Worm (Caenorhabditis elegans) whole organism, L3 larva: ENCODE results near the gene K08F8.15.

ENCODE experiments used
- R02D3.7 ChIP-seq: fragments of 150-350 bp; optimal IDR thresholded peaks from 2 replicates; lab custom pipeline; 2014; ENCODE audit warnings: missing biosample characterization, missing genetic modification characterization
- ZK546.5 ChIP-seq: sonication (generic microtip); optimal IDR thresholded peaks from 2 replicates; lab custom pipeline; 2017; ENCODE audit warnings: missing biosample characterization, missing genetic modification characterization
- aly-2 ChIP-seq: fragments of 150-350 bp; optimal IDR thresholded peaks from 2 replicates; lab custom pipeline; 2014; ENCODE audit warnings: missing biosample characterization, missing genetic modification characterization
- ama-1 ChIP-seq: fragments of 150-350 bp; optimal IDR thresholded peaks from 2 replicates; lab custom pipeline; 2018
- ceh-16 ChIP-seq: sonication (generic microtip); optimal IDR thresholded peaks from 2 replicates; lab custom pipeline; 2017; ENCODE audit warnings: missing biosample characterization, missing genetic modification characterization
- ceh-28 ChIP-seq: fragments of 150-350 bp; optimal IDR thresholded peaks from 2 replicates; lab custom pipeline; 2014; ENCODE audit warnings: missing biosample characterization, missing genetic modification reagents, missing genetic modification characterization
- ceh-82 ChIP-seq: fragments of 150-350 bp; optimal IDR thresholded peaks from 2 replicates; lab custom pipeline; 2014; ENCODE audit warnings: missing biosample characterization, missing genetic modification characterization
- ceh-9 ChIP-seq: sonication (generic microtip); optimal IDR thresholded peaks from 2 replicates; lab custom pipeline; 2018; ENCODE audit warnings: missing biosample characterization, missing genetic modification characterization
- daf-12 ChIP-seq: fragments of 150-350 bp; optimal IDR thresholded peaks from 2 replicates; lab custom pipeline; 2014; ENCODE audit warnings: missing biosample characterization, missing genetic modification reagents, missing genetic modification characterization
- egl-27 ChIP-seq: sonication (generic microtip); optimal IDR thresholded peaks from 4 replicates; lab custom pipeline; 2017; ENCODE audit warnings: missing biosample characterization, missing genetic modification reagents, missing genetic modification characterization
- egl-5 ChIP-seq: fragments of 150-350 bp; optimal IDR thresholded peaks from 2 replicates; lab custom pipeline; 2017; ENCODE audit warnings: missing biosample characterization, missing genetic modification reagents, missing genetic modification characterization, inconsistent platforms
- elt-1 ChIP-seq: fragments of 150-350 bp; optimal IDR thresholded peaks from 2 replicates; lab custom pipeline; 2014; ENCODE audit warnings: missing biosample characterization, missing genetic modification characterization
- elt-2 ChIP-seq: sonication (generic microtip); optimal IDR thresholded peaks from 2 replicates; lab custom pipeline; 2016; ENCODE audit warnings: missing genetic modification reagents, mild to moderate bottlenecking, missing genetic modification characterization, missing compliant biosample characterization
- elt-3 ChIP-seq, 3 experiments: fragments of 150-350 bp in 1 of 3; sonication (generic microtip) in 2 of 3; optimal IDR thresholded peaks; 2 replicates in 2 of 3; 4 replicates in 1 of 3; lab custom pipeline; 2014 to 2017; ENCODE audit warnings: missing biosample characterization in 3 of 3, missing genetic modification characterization in 3 of 3
- eor-1 ChIP-seq, 2 experiments: fragments of 150-350 bp; optimal IDR thresholded peaks; 2 replicates each; lab custom pipeline; 2014 to 2018; ENCODE audit warnings: missing biosample characterization in 2 of 2, missing genetic modification characterization in 2 of 2
- fkh-10 ChIP-seq: sonication (generic microtip); optimal IDR thresholded peaks from 2 replicates; lab custom pipeline; 2017; ENCODE audit warnings: missing biosample characterization, missing genetic modification reagents, missing genetic modification characterization
- fkh-2 ChIP-seq: fragments of 150-350 bp; optimal IDR thresholded peaks from 2 replicates; lab custom pipeline; 2014; ENCODE audit warnings: missing biosample characterization, missing genetic modification reagents, missing genetic modification characterization
- fos-1 ChIP-seq: fragments of 150-350 bp; optimal IDR thresholded peaks from 2 replicates; lab custom pipeline; 2014; ENCODE audit warnings: missing biosample characterization, missing genetic modification characterization
- hmg-11 ChIP-seq: sonication (generic microtip); optimal IDR thresholded peaks from 2 replicates; lab custom pipeline; 2016; ENCODE audit warnings: missing genetic modification characterization, missing compliant biosample characterization
- jun-1 ChIP-seq: fragments of 150-350 bp; optimal IDR thresholded peaks from 2 replicates; lab custom pipeline; 2014; ENCODE audit warnings: missing biosample characterization, missing genetic modification reagents, missing genetic modification characterization
- lin-15B ChIP-seq: fragments of 150-350 bp; optimal IDR thresholded peaks from 2 replicates; lab custom pipeline; 2014; ENCODE audit warnings: missing biosample characterization, missing genetic modification characterization
- lin-39 ChIP-seq: fragments of 150-350 bp; optimal IDR thresholded peaks from 2 replicates; lab custom pipeline; 2018; ENCODE audit warnings: missing biosample characterization, missing genetic modification reagents, missing genetic modification characterization
- lsy-12 ChIP-seq: sonication (generic microtip); optimal IDR thresholded peaks from 2 replicates; lab custom pipeline; 2016; ENCODE audit warnings: mild to moderate bottlenecking, missing genetic modification characterization, missing compliant biosample characterization
- mdl-1 ChIP-seq: fragments of 150-350 bp; optimal IDR thresholded peaks from 2 replicates; lab custom pipeline; 2014; ENCODE audit warnings: missing biosample characterization, missing genetic modification characterization
- mml-1 ChIP-seq: fragments of 150-350 bp; sonication (generic microtip); optimal IDR thresholded peaks from 3 replicates; lab custom pipeline; 2014; ENCODE audit warnings: missing biosample characterization, missing genetic modification characterization
- nfya-1 ChIP-seq: sonication (generic microtip); optimal IDR thresholded peaks from 2 replicates; lab custom pipeline; 2017; ENCODE audit warnings: missing genetic modification characterization, mild to moderate bottlenecking, missing compliant biosample characterization, antibody characterized with exemption, moderate library complexity; ENCODE audit not compliant: insufficient read depth
- nhr-11 ChIP-seq: fragments of 150-350 bp; optimal IDR thresholded peaks from 2 replicates; lab custom pipeline; 2014; ENCODE audit warnings: missing biosample characterization, missing genetic modification characterization
- nhr-12 ChIP-seq: fragments of 150-350 bp; optimal IDR thresholded peaks from 2 replicates; lab custom pipeline; 2014; ENCODE audit warnings: missing biosample characterization, missing genetic modification characterization
- nhr-23 ChIP-seq: fragments of 150-350 bp; optimal IDR thresholded peaks from 2 replicates; lab custom pipeline; 2014; ENCODE audit warnings: missing biosample characterization, missing genetic modification reagents, missing genetic modification characterization
- nhr-237 ChIP-seq: fragments of 150-350 bp; optimal IDR thresholded peaks from 2 replicates; lab custom pipeline; 2014; ENCODE audit warnings: missing biosample characterization, missing genetic modification characterization
- nhr-25 ChIP-seq: sonication (generic microtip); optimal IDR thresholded peaks from 2 replicates; lab custom pipeline; 2017; ENCODE audit warnings: missing biosample characterization, missing genetic modification characterization
- nhr-28 ChIP-seq: fragments of 150-350 bp; optimal IDR thresholded peaks from 2 replicates; lab custom pipeline; 2014; ENCODE audit warnings: missing biosample characterization, missing genetic modification characterization
- nhr-43 ChIP-seq: sonication (generic microtip); optimal IDR thresholded peaks from 2 replicates; lab custom pipeline; 2016; ENCODE audit warnings: mild to moderate bottlenecking, missing genetic modification characterization, missing compliant biosample characterization; ENCODE audit not compliant: poor library complexity, severe bottlenecking
- nhr-76 ChIP-seq: fragments of 150-350 bp; sonication (generic microtip); optimal IDR thresholded peaks from 5 replicates; lab custom pipeline; 2014; ENCODE audit warnings: missing biosample characterization, missing genetic modification characterization
- nhr-77 ChIP-seq: fragments of 150-350 bp; optimal IDR thresholded peaks from 2 replicates; lab custom pipeline; 2014; ENCODE audit warnings: missing biosample characterization, missing genetic modification characterization
- pha-4 ChIP-seq: fragments of 150-350 bp; optimal IDR thresholded peaks from 2 replicates; lab custom pipeline; 2014; ENCODE audit warnings: missing biosample characterization, missing genetic modification reagents, missing genetic modification characterization
- pqm-1 ChIP-seq: fragments of 150-350 bp; optimal IDR thresholded peaks from 2 replicates; lab custom pipeline; 2017; ENCODE audit warnings: missing biosample characterization, missing genetic modification characterization, inconsistent platforms
- sea-2 ChIP-seq: fragments of 150-350 bp; sonication (generic microtip); optimal IDR thresholded peaks from 4 replicates; lab custom pipeline; 2014; ENCODE audit warnings: missing biosample characterization, missing genetic modification reagents, missing genetic modification characterization
- skn-1 ChIP-seq: fragments of 150-350 bp; optimal IDR thresholded peaks from 2 replicates; lab custom pipeline; 2014; ENCODE audit warnings: missing biosample characterization, missing genetic modification characterization
- snpc-4 ChIP-seq: fragments of 150-350 bp; optimal IDR thresholded peaks from 2 replicates; lab custom pipeline; 2014; ENCODE audit warnings: missing biosample characterization, missing genetic modification characterization
- tbx-2 ChIP-seq: sonication (generic microtip); optimal IDR thresholded peaks from 2 replicates; lab custom pipeline; 2016; ENCODE audit warnings: mild to moderate bottlenecking, missing genetic modification characterization, missing compliant biosample characterization
- unc-39 ChIP-seq: sonication (generic microtip); optimal IDR thresholded peaks from 4 replicates; lab custom pipeline; 2017; ENCODE audit warnings: missing biosample characterization, missing genetic modification characterization
- unc-62 ChIP-seq: fragments of 150-350 bp; sonication (generic microtip); optimal IDR thresholded peaks from 4 replicates; lab custom pipeline; 2014; ENCODE audit warnings: missing biosample characterization, missing genetic modification reagents, missing genetic modification characterization
- zag-1 ChIP-seq: fragments of 150-350 bp; optimal IDR thresholded peaks from 2 replicates; lab custom pipeline; 2014; ENCODE audit warnings: missing biosample characterization, missing genetic modification characterization
- ztf-11 ChIP-seq: fragments of 150-350 bp; optimal IDR thresholded peaks from 2 replicates; lab custom pipeline; 2014; ENCODE audit warnings: missing biosample characterization, missing genetic modification characterization
- ztf-4 ChIP-seq: fragments of 150-350 bp; optimal IDR thresholded peaks from 2 replicates; lab custom pipeline; 2014; ENCODE audit warnings: missing biosample characterization, missing genetic modification characterization

The K08F8.15 gene

DNA sequence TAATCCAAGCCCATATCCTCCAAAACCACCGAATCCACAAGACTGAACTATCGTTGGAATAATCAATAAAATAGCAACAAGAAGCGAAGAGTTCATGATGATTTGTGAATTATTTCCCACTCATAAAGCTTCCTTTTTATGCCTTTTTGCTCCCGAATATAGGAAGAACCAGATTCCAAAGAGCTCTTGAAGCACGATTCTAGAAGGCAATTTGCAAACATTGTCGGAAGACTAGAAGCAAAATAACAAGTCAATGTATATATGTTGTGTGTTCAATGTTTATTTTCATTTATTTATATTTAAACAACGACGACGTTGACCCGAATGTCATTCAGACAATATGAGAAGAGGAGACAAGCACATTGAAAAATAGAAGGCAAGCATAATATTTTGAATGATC, 26.0 kb downstream of the K08F8.15 start, which contains the start of gene idpa-2:
idpa-2 (minus strand) TSS at position 101 of the 400 bp plus-strand sequence.
- TF ChIP-seq nhr-77 (tag; lab: Kevin White, UChicago) (no peak), elt-1 (tag; lab: Kevin White, UChicago) (no peak)

DNA sequence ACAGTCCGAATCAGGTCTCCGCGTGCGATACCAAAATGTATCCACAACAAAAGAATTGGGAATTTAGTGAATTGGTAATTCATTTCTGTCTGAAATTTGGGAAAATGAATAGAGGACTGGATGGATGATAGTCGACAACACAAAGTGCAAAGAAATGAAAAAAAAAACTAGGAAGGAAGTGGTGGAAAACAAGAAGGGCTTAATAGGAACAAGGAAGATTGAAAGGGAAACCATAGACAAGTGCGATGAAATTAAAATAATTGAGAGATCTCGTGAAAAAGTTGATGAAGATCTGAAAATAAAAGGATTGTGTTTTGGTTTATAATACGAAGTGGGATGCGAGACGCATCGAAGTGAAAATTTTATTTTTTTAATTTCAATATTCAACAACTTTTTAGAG, 27.5 kb downstream of the K08F8.15 start, which contains the start of gene F07H5.7:
F07H5.7 (minus strand) TSS at position 101 of the 400 bp plus-strand sequence.
- TF ChIP-seq mdl-1 (tag; lab: Kevin White, UChicago) = no peak
- no peak for TF ChIP-seq ama-1 (lab: Kevin White, UChicago)
- TF ChIP-seq ztf-11 (tag; lab: Kevin White, UChicago) = no peak
- TF ChIP-seq fos-1 (tag; lab: Kevin White, UChicago) = no peak
- no peak for TF ChIP-seq nhr-25 (tag; lab: Kevin White, UChicago)
- TF ChIP-seq egl-5 (tag; lab: Kevin White, UChicago) = no peak
- no peak for TF ChIP-seq ceh-9
- no peak for TF ChIP-seq ceh-16 (tag; lab: Kevin White, UChicago)
- no peak for TF ChIP-seq mml-1 (tag; lab: Kevin White, UChicago)
- TF ChIP-seq skn-1 (tag; lab: Kevin White, UChicago) = no peak
- no peak for TF ChIP-seq R02D3.7 (tag; lab: Kevin White, UChicago)
- no peak for TF ChIP-seq nhr-28
- TF ChIP-seq elt-1 (tag; lab: Kevin White, UChicago) = no peak
- no peak for TF ChIP-seq ztf-4 (tag; lab: Kevin White, UChicago)
- no peak for TF ChIP-seq nhr-77 (tag; lab: Kevin White, UChicago)
- no peak for TF ChIP-seq lin-15B (tag; lab: Kevin White, UChicago)
- TF ChIP-seq nhr-12 = no peak
- TF ChIP-seq fkh-10 (GFP tag; lab: Kevin White, UChicago) = no peak

DNA sequence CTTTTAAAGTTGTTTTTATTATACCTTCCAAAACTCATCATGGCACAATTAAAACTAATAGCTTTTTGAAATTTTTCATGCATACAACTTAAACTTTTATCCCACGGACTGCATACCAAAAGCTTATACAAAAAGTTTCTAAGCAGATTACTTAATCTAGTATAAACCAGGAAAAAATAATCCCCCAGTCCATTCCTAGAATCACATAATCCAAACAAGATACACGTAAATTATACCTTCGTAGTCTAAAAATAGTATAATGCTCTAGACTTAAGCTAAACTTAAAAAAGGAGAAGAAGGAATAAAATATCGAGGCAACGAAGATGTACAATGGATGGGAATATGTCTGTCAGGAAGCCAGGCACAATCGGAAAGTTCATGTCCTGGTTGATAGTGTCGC, 28.6 kb downstream of the K08F8.15 start:
- TF ChIP-seq ceh-9 (no peak), nhr-43 (no peak), lsy-12 (no peak), zag-1 (no peak)

DNA sequence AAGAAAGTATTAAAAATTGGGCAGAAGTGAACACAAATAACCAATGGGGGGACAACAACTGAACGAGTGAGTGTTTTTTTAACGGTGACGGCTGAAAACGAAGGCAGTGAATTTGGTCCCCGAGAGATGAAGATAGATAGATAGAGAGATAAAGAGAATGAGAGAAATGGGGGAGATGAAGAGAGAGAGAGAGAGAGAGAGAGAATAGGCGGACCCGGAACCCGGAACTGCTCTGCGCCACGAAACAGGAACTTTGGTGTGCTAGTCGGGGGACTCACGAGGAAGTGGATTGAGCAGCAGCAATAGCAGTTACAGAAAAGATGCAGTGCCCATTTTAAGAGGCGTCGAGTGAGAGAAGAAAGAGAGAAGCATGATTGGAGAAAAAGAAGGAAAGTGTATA, 29.8 kb downstream of the K08F8.15 start:
- TF ChIP-seq unc-39 (tag; lab: Kevin White, UChicago) = no peak
- TF ChIP-seq eor-1 (tag; optimal IDR thresholded peaks at IDR 0.05; lab: Kevin White, UChicago) = no peak
- no peak for TF ChIP-seq fkh-2 (tag; lab: Kevin White, UChicago)
- TF ChIP-seq ceh-9 = no peak
- TF ChIP-seq lin-15B (tag; lab: Kevin White, UChicago) = peak; percentile 12
- TF ChIP-seq fos-1 (tag; lab: Kevin White, UChicago) = no peak
- TF ChIP-seq nfya-1 (tag; lab: Kevin White, UChicago) = peak; percentile 80
- no peak for TF ChIP-seq nhr-25 (tag; lab: Kevin White, UChicago)
- peak; percentile 35 for TF ChIP-seq R02D3.7 (tag; lab: Kevin White, UChicago)
- no peak for TF ChIP-seq ceh-16 (tag; lab: Kevin White, UChicago)
- no peak for TF ChIP-seq nhr-76 (tag; lab: Kevin White, UChicago)
- no peak for TF ChIP-seq nhr-23 (tag; lab: Kevin White, UChicago)
- peak; percentile 91 for TF ChIP-seq tbx-2 (tag; lab: Kevin White, UChicago)
- peak; percentile 28 for TF ChIP-seq nhr-11 (tag; lab: Kevin White, UChicago)
- peak; percentile 50 for TF ChIP-seq mdl-1 (tag; lab: Kevin White, UChicago)
- TF ChIP-seq elt-2 (tag; lab: Kevin White, UChicago) = no peak
- TF ChIP-seq elt-3 (tag; optimal IDR thresholded peaks at IDR 0.05; lab: Kevin White, UChicago) = no peak
- TF ChIP-seq egl-5 (tag; lab: Kevin White, UChicago) = peak; percentile 78
- no peak for TF ChIP-seq zag-1
- TF ChIP-seq aly-2 (tag; lab: Kevin White, UChicago) = no peak
- TF ChIP-seq elt-1 (tag; lab: Kevin White, UChicago) = no peak
- no peak for TF ChIP-seq ztf-11 (tag; lab: Kevin White, UChicago)
- no peak for TF ChIP-seq pha-4 (tag; lab: Kevin White, UChicago)
- no peak for TF ChIP-seq egl-27
- TF ChIP-seq mml-1 (tag; lab: Kevin White, UChicago) = no peak
- peak; percentile 56 for TF ChIP-seq hmg-11 (tag; lab: Kevin White, UChicago)
- peak; percentile 84 for TF ChIP-seq lin-39 (tag; lab: Kevin White, UChicago)
- TF ChIP-seq lsy-12 = no peak
- no peak for TF ChIP-seq pqm-1 (tag; lab: Kevin White, UChicago)
- TF ChIP-seq nhr-237 (tag; lab: Kevin White, UChicago) = no peak
- TF ChIP-seq snpc-4 (tag; lab: Kevin White, UChicago) = peak; percentile 14
- no peak for TF ChIP-seq sea-2 (GFP tag; lab: Kevin White, UChicago)
- no peak for TF ChIP-seq daf-12 (tag; lab: Kevin White, UChicago)
- peak; percentile 89 for TF ChIP-seq fkh-10 (GFP tag; lab: Kevin White, UChicago)
- TF ChIP-seq jun-1 (tag; lab: Kevin White, UChicago) = no peak
- no peak for TF ChIP-seq ceh-28 (tag; lab: Kevin White, UChicago)
- no peak for TF ChIP-seq ztf-4 (tag; lab: Kevin White, UChicago)
- no peak for TF ChIP-seq nhr-77 (tag; lab: Kevin White, UChicago)
- peak; percentile 38 for TF ChIP-seq unc-62 (GFP tag; lab: Kevin White, UChicago)
- TF ChIP-seq nhr-12 = no peak
- no peak for TF ChIP-seq ceh-82 (tag; lab: Kevin White, UChicago)
- TF ChIP-seq skn-1 (tag; lab: Kevin White, UChicago) = no peak
- no peak for TF ChIP-seq ZK546.5 (tag; lab: Kevin White, UChicago)
